Fruit fly (Drosophila melanogaster) whole organism, embryonic: Measurements from ENCODE around the gene Gr28a.

Source experiments
- Bdp1 ChIP-seq: fragments of 200-800 bp; sonication (Bioruptor generic); optimal IDR thresholded peaks from 3 replicates; lab custom pipeline; 2016; ENCODE audit warnings: missing biosample characterization, missing genetic modification characterization
- CG1024 ChIP-seq: fragments of 200-800 bp; sonication (Bioruptor generic); IDR thresholded peaks from 2 replicates; pipeline ENCODE4 v1.3.6; 2022; ENCODE audit warnings: missing biosample characterization, missing genetic modification characterization
- CG10431 ChIP-seq: fragments of 200-800 bp; sonication (Bioruptor generic); optimal IDR thresholded peaks from 3 replicates; lab custom pipeline; 2018; ENCODE audit warnings: missing biosample characterization, mild to moderate bottlenecking, missing genetic modification characterization
- CG12659 ChIP-seq: fragments of 200-800 bp; sonication (Bioruptor generic); optimal IDR thresholded peaks from 3 replicates; lab custom pipeline; 2017; ENCODE audit warnings: mild to moderate bottlenecking, missing biosample characterization, missing genetic modification reagents, missing genetic modification characterization
- CG14965 ChIP-seq: fragments of 200-800 bp; sonication (Bioruptor generic); optimal IDR thresholded peaks from 2 replicates; lab custom pipeline; 2016; ENCODE audit warnings: missing biosample characterization, missing genetic modification characterization, borderline replicate concordance
- CG15011 ChIP-seq: fragments of 200-800 bp; sonication (Bioruptor generic); optimal IDR thresholded peaks from 3 replicates; lab custom pipeline; 2018; ENCODE audit warnings: missing biosample characterization, mild to moderate bottlenecking, missing genetic modification characterization
- CG17328 ChIP-seq: fragments of 200-800 bp; sonication (Bioruptor generic); IDR thresholded peaks from 2 replicates; pipeline ENCODE4 v1.3.6; 2022; ENCODE audit warnings: missing biosample characterization, missing genetic modification characterization
- CG18619 ChIP-seq: fragments of 200-800 bp; sonication (Bioruptor generic); optimal IDR thresholded peaks from 3 replicates; lab custom pipeline; 2017; ENCODE audit warnings: missing biosample characterization, mild to moderate bottlenecking, missing genetic modification characterization
- CG2678 ChIP-seq: fragments of 200-800 bp; sonication (Bioruptor generic); optimal IDR thresholded peaks from 3 replicates; lab custom pipeline; 2019; ENCODE audit warnings: missing biosample characterization, mild to moderate bottlenecking, missing genetic modification characterization, moderate library complexity
- CG30403 ChIP-seq: fragments of 200-800 bp; sonication (Bioruptor generic); optimal IDR thresholded peaks from 3 replicates; lab custom pipeline; 2016; ENCODE audit warnings: missing biosample characterization, missing genetic modification characterization
- CG3163 ChIP-seq: fragments of 200-800 bp; sonication (Bioruptor generic); optimal IDR thresholded peaks from 3 replicates; lab custom pipeline; 2016; ENCODE audit warnings: missing biosample characterization, missing genetic modification characterization
- CG34224 ChIP-seq: fragments of 200-800 bp; sonication (Bioruptor generic); IDR thresholded peaks from 3 replicates; pipeline ENCODE4 v1.3.6; 2022; ENCODE audit warnings: missing biosample characterization, missing genetic modification characterization; ENCODE audit not compliant: partially characterized antibody
- CG3838 ChIP-seq: fragments of 200-800 bp; sonication (Bioruptor generic); optimal IDR thresholded peaks from 3 replicates; lab custom pipeline; 2016; ENCODE audit warnings: missing biosample characterization, missing genetic modification characterization
- CG4617 ChIP-seq: fragments of 200-800 bp; sonication (Bioruptor generic); optimal IDR thresholded peaks from 3 replicates; lab custom pipeline; 2016; ENCODE audit warnings: missing biosample characterization, missing genetic modification characterization, borderline replicate concordance
- CG7556 ChIP-seq: fragments of 200-800 bp; sonication (Bioruptor generic); optimal IDR thresholded peaks from 2 replicates; lab custom pipeline; 2017; ENCODE audit warnings: missing biosample characterization, mild to moderate bottlenecking, missing genetic modification characterization
- CTCF ChIP-seq: fragments of 200-800 bp; sonication (Bioruptor generic); optimal IDR thresholded peaks from 2 replicates; lab custom pipeline; 2017; ENCODE audit warnings: missing biosample characterization, mild to moderate bottlenecking, missing genetic modification characterization, moderate library complexity
- CkIIα-i1 ChIP-seq: fragments of 200-800 bp; sonication (Bioruptor generic); IDR thresholded peaks from 2 replicates; pipeline ENCODE4 v1.3.6; 2022; ENCODE audit warnings: missing biosample characterization, missing genetic modification characterization
- CoRest ChIP-seq: fragments of 200-800 bp; sonication (Bioruptor generic); optimal IDR thresholded peaks from 3 replicates; lab custom pipeline; 2018; ENCODE audit warnings: missing biosample characterization, mild to moderate bottlenecking, missing genetic modification characterization, moderate library complexity
- HLHmδ ChIP-seq: fragments of 200-800 bp; sonication (Bioruptor generic); optimal IDR thresholded peaks from 2 replicates; lab custom pipeline; 2018; ENCODE audit warnings: missing biosample characterization, mild to moderate bottlenecking, missing genetic modification characterization, moderate library complexity
- Hey ChIP-seq: fragments of 200-800 bp; sonication (Bioruptor generic); optimal IDR thresholded peaks from 3 replicates; lab custom pipeline; 2018; ENCODE audit warnings: missing biosample characterization, mild to moderate bottlenecking, missing genetic modification characterization
- Hmr ChIP-seq: fragments of 200-800 bp; sonication (Bioruptor generic); optimal IDR thresholded peaks from 3 replicates; lab custom pipeline; 2017; ENCODE audit warnings: mild to moderate bottlenecking, missing biosample characterization, missing genetic modification reagents, missing genetic modification characterization
- Hmx ChIP-seq: fragments of 200-800 bp; sonication (Bioruptor generic); optimal IDR thresholded peaks from 2 replicates; lab custom pipeline; 2016; ENCODE audit warnings: missing biosample characterization, missing genetic modification characterization
- Jarid2 ChIP-seq: fragments of 200-800 bp; sonication (Bioruptor generic); optimal IDR thresholded peaks from 3 replicates; lab custom pipeline; 2017; ENCODE audit warnings: mild to moderate bottlenecking, missing biosample characterization, missing genetic modification reagents, missing genetic modification characterization
- Mes4 ChIP-seq: fragments of 200-800 bp; sonication (Bioruptor generic); optimal IDR thresholded peaks from 2 replicates; lab custom pipeline; 2016; ENCODE audit warnings: missing biosample characterization, missing genetic modification characterization
- NC2β ChIP-seq: fragments of 200-800 bp; sonication (Bioruptor generic); optimal IDR thresholded peaks from 2 replicates; lab custom pipeline; 2016; ENCODE audit warnings: missing biosample characterization, missing genetic modification characterization
- Pdp1 ChIP-seq, 2 experiments: fragments of 200-800 bp; sonication (Bioruptor generic); optimal IDR thresholded peaks; 3 replicates each; lab custom pipeline; 2016; ENCODE audit warnings: missing biosample characterization in 2 of 2, missing genetic modification characterization in 2 of 2, mild to moderate bottlenecking in 1 of 2, moderate library complexity in 1 of 2
- Sry-δ ChIP-seq: fragments of 200-800 bp; sonication (Bioruptor generic); optimal IDR thresholded peaks from 2 replicates; lab custom pipeline; 2016; ENCODE audit warnings: missing biosample characterization, missing genetic modification characterization
- Stat92E ChIP-seq, 3 experiments: fragments of >200 bp in 2 of 3; fragments of 200-800 bp in 1 of 3; sonication (Bioruptor generic) in 1 of 3; optimal IDR thresholded peaks; 2 replicates each; lab custom pipeline; 2017 to 2019; ENCODE audit warnings: missing biosample characterization in 3 of 3, missing genetic modification characterization in 3 of 3, mild to moderate bottlenecking in 1 of 3, moderate library complexity in 1 of 3
- ab ChIP-seq: fragments of 200-800 bp; sonication (Bioruptor generic); optimal IDR thresholded peaks from 2 replicates; lab custom pipeline; 2016; ENCODE audit warnings: missing biosample characterization, missing genetic modification characterization
- abd-A ChIP-seq: fragments of 200-800 bp; sonication (Bioruptor generic); optimal IDR thresholded peaks from 3 replicates; lab custom pipeline; 2019; ENCODE audit warnings: missing biosample characterization, mild to moderate bottlenecking, missing genetic modification characterization, moderate library complexity
- cas ChIP-seq: fragments of 200-800 bp; sonication (Bioruptor generic); IDR thresholded peaks from 2 replicates; pipeline ENCODE4 v1.3.6; 2022; ENCODE audit warnings: missing biosample characterization, missing genetic modification characterization
- cato ChIP-seq: fragments of 200-800 bp; sonication (Bioruptor generic); optimal IDR thresholded peaks from 2 replicates; lab custom pipeline; 2016; ENCODE audit warnings: missing biosample characterization, missing genetic modification characterization, borderline replicate concordance
- crp ChIP-seq, 2 experiments: fragments of 200-800 bp; sonication (Bioruptor generic); optimal IDR thresholded peaks; 2 replicates in 1 of 2; 3 replicates in 1 of 2; lab custom pipeline; 2017; ENCODE audit warnings: missing biosample characterization in 2 of 2, missing genetic modification characterization in 2 of 2, mild to moderate bottlenecking in 1 of 2, moderate library complexity in 1 of 2
- emc ChIP-seq: fragments of 200-800 bp; sonication (Bioruptor generic); optimal IDR thresholded peaks from 2 replicates; lab custom pipeline; 2016; ENCODE audit warnings: missing biosample characterization, missing genetic modification characterization
- ems ChIP-seq: fragments of 200-800 bp; sonication (Bioruptor generic); optimal IDR thresholded peaks from 3 replicates; lab custom pipeline; 2016; ENCODE audit warnings: missing biosample characterization, missing genetic modification characterization
- fd96Cb ChIP-seq: fragments of 200-800 bp; sonication (Bioruptor generic); optimal IDR thresholded peaks from 2 replicates; lab custom pipeline; 2018; ENCODE audit warnings: missing biosample characterization, mild to moderate bottlenecking, missing genetic modification characterization, moderate library complexity
- gce ChIP-seq: fragments of 200-800 bp; sonication (Bioruptor generic); IDR thresholded peaks from 3 replicates; pipeline ENCODE4 v1.3.6; 2022; ENCODE audit warnings: missing biosample characterization, missing genetic modification characterization
- ham ChIP-seq: fragments of 200-800 bp; sonication (Bioruptor generic); IDR thresholded peaks from 2 replicates; pipeline ENCODE4 v1.3.6; 2022; ENCODE audit warnings: missing biosample characterization, missing genetic modification characterization
- hkb ChIP-seq, 2 experiments: fragments of 200-800 bp in 1 of 2; fragments of >200 bp in 1 of 2; sonication (Bioruptor generic) in 1 of 2; IDR thresholded peaks in 1 of 2; optimal IDR thresholded peaks in 1 of 2; 2 replicates each; pipeline versions ENCODE4 v1.3.6 to Lab custom; 2017 to 2022; ENCODE audit warnings: missing biosample characterization in 1 of 2, missing genetic modification characterization in 1 of 2
- hth ChIP-seq: fragments of >200 bp; optimal IDR thresholded peaks from 2 replicates; lab custom pipeline; 2017; ENCODE audit warnings: inconsistent platforms
- ind ChIP-seq: fragments of 200-800 bp; sonication (Bioruptor generic); optimal IDR thresholded peaks from 3 replicates; lab custom pipeline; 2016; ENCODE audit warnings: missing biosample characterization, missing genetic modification characterization
- knrl ChIP-seq: fragments of 200-800 bp; sonication (Bioruptor generic); IDR thresholded peaks from 3 replicates; pipeline ENCODE4 v1.3.6; 2022; ENCODE audit warnings: missing biosample characterization, missing genetic modification characterization; ENCODE audit not compliant: partially characterized antibody
- odd ChIP-seq: fragments of 200-800 bp; sonication (Bioruptor generic); optimal IDR thresholded peaks from 2 replicates; lab custom pipeline; 2017; ENCODE audit warnings: missing biosample characterization, mild to moderate bottlenecking, missing genetic modification characterization
- prd ChIP-seq, 3 experiments: fragments of >200 bp in 2 of 3; fragments of 200-800 bp in 1 of 3; sonication (Bioruptor generic) in 1 of 3; optimal IDR thresholded peaks in 2 of 3; IDR thresholded peaks in 1 of 3; 2 replicates in 2 of 3; 3 replicates in 1 of 3; pipeline versions ENCODE4 v1.3.6 to Lab custom; 2017 to 2022; ENCODE audit warnings: missing biosample characterization in 1 of 3, missing genetic modification characterization in 1 of 3
- salm ChIP-seq: fragments of 200-800 bp; sonication (Bioruptor generic); optimal IDR thresholded peaks from 2 replicates; lab custom pipeline; 2018; ENCODE audit warnings: missing biosample characterization, mild to moderate bottlenecking, missing genetic modification characterization
- schlank ChIP-seq: fragments of 200-800 bp; sonication (Bioruptor generic); optimal IDR thresholded peaks from 2 replicates; lab custom pipeline; 2018; ENCODE audit warnings: missing biosample characterization, mild to moderate bottlenecking, missing genetic modification characterization
- sens-2 ChIP-seq: fragments of 200-800 bp; sonication (Bioruptor generic); IDR thresholded peaks from 2 replicates; pipeline ENCODE4 v1.3.6; 2022; ENCODE audit warnings: missing biosample characterization, missing genetic modification characterization
- twi ChIP-seq: fragments of 200-800 bp; optimal IDR thresholded peaks from 2 replicates; lab custom pipeline; 2019; ENCODE audit warnings: missing biosample characterization, mild to moderate bottlenecking, missing genetic modification characterization, moderate library complexity
- tx ChIP-seq: fragments of 200-800 bp; sonication (Bioruptor generic); optimal IDR thresholded peaks from 2 replicates; lab custom pipeline; 2016; ENCODE audit warnings: missing biosample characterization, missing genetic modification characterization

The Gr28a gene

DNA sequence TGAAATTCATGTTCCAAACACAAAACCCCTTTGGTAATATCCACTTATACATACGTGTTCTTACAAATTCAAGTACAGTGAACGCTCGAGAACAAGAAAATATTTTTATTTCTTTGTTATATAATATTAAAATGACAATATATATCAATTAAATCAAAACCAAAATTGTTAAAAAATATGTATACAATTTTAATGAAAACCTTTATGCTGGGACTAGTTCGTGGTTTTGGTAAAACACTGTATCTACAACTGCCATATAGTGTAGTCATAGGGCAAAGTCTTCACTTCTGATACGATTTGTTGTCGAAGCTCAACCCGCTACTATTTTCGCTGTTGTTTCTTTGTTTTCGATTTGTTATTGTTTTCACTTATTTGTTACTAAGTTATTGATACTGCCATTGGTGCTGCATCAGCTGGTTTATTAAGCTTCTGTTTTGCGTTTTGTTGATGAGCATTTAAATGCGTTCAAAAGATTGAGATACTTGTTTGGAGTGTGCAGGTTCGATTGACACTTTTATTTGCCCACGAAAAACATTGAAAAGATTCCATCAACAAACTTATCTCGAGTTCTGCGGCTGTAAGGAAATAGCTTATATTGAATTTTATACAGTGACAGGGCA lies 19.2 kb downstream of the Gr28a start (continued):
- TF ChIP-seq gce (GFP tag; lab: Robert Waterston, UW) (no peak), Stat92E (GFP tag; optimal IDR thresholded peaks at IDR 0.05; lab: Kevin White, UChicago) (no peak), cato (GFP tag; lab: Kevin White, UChicago) (no peak), odd (GFP tag; lab: Kevin White, UChicago) (no peak), NC2β (GFP tag; lab: Kevin White, UChicago) (no peak), CTCF (GFP tag; lab: Kevin White, UChicago) (no peak), prd (optimal IDR thresholded peaks at IDR 0.05; lab: Kevin White, UChicago) (no peak), prd (GFP tag; IDR thresholded peaks at IDR 0.05; lab: Robert Waterston, UW) (peak; percentile 52; the same call in 1 of the 3 replicates), emc (no peak), fd96Cb (tag; lab: Kevin White, UChicago) (no peak), CG1024 (GFP tag; lab: Robert Waterston, UW) (peak; percentile 48; the same call in 1 of the 2 replicates), ind (GFP tag; lab: Kevin White, UChicago) (peak; percentile 6), Sry-δ (GFP tag; lab: Kevin White, UChicago) (no peak), abd-A (tag; lab: Kevin White, UChicago) (no peak), CG12659 (peak; percentile 0), CkIIα-i1 (GFP tag; lab: Robert Waterston, UW) (no peak), Hey (no peak), Bdp1 (GFP tag; lab: Kevin White, UChicago) (no peak), CG18619 (GFP tag; lab: Kevin White, UChicago) (no peak), CG10431 (GFP tag; lab: Kevin White, UChicago) (no peak), hkb (optimal IDR thresholded peaks at IDR 0.05; lab: Kevin White, UChicago) (no peak), hkb (GFP tag; IDR thresholded peaks at IDR 0.05; lab: Robert Waterston, UW) (peak; percentile 35), schlank (tag; lab: Kevin White, UChicago) (no peak), CG7556 (peak; percentile 44), salm (no peak), Jarid2 (GFP tag; lab: Kevin White, UChicago) (no peak), ham (GFP tag; lab: Robert Waterston, UW) (no peak), cas (GFP tag; lab: Robert Waterston, UW) (0 out of 2 replicates have a peak, but pooled peaks have one; percentile 26), ab (no peak), Mes4 (no peak), tx (no peak), CG3838 (GFP tag; lab: Kevin White, UChicago) (no peak), CG4617 (no peak), CoRest (tag; lab: Kevin White, UChicago) (peak; percentile 20), CG17328 (GFP tag; lab: Robert Waterston, UW) (peak; percentile 49; the same call in 1 of the 2 replicates), CG15011 (no peak), sens-2 (no peak), twi (no peak), CG30403 (GFP tag; lab: Kevin White, UChicago) (peak; percentile 27), ems (GFP tag; lab: Kevin White, UChicago) (no peak), knrl (GFP tag; lab: Robert Waterston, UW) (no peak), crp (GFP tag; optimal IDR thresholded peaks at IDR 0.05; lab: Kevin White, UChicago) (no peak), CG34224 (GFP tag; lab: Robert Waterston, UW) (no peak), HLHmδ (GFP tag; lab: Kevin White, UChicago) (no peak), hth (lab: Kevin White, UChicago) (no peak), CG3163 (GFP tag; lab: Kevin White, UChicago) (no peak), CG2678 (tag; lab: Kevin White, UChicago) (peak; percentile 66), Hmx (GFP tag; lab: Kevin White, UChicago) (no peak), Pdp1 (GFP tag; optimal IDR thresholded peaks at IDR 0.05; lab: Kevin White, UChicago) (no peak), CG14965 (GFP tag; lab: Kevin White, UChicago) (no peak), Hmr (GFP tag; lab: Kevin White, UChicago) (peak; percentile 53)
